Worm (Caenorhabditis elegans): Measurements from ENCODE around the gene ZK1127.5.

ZK1127.5 gene

DNA sequence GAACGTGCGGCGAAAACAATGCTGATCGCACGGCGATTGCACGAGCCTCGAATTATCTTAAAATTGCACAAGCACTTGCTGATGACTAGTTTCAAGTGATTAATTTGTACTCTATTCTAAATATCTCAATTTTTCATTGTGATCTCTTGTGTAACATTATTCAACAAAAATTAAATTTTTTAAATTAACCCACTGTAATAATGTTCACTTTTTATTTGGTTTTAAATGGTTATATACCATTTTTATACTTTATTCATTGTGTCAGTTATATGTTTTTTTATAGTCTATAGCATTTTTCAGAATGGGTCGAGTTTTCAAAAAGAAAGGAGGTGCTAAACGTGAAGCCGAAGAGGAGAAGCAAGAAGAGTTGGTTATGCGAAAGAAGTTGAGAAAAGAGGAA, 3.2 kb downstream of the ZK1127.5 start, which contains the start of gene ZK1127.4:
Gene ZK1127.4, plus strand, starts transcription at position 301 of the 400 bp plus-strand sequence.
- TF ChIP-seq nhr-25 (tag; optimal IDR thresholded peaks at IDR 0.05) (no peak), egl-27 (tag; optimal IDR thresholded peaks at IDR 0.05) (no peak), jun-1 (tag; optimal IDR thresholded peaks at IDR 0.05) (no peak), lin-15B (tag; optimal IDR thresholded peaks at IDR 0.05) (no peak), nfya-1 (tag; optimal IDR thresholded peaks at IDR 0.05; ENCODE audit: insufficient read depth) (no peak), ceh-82 (tag; optimal IDR thresholded peaks at IDR 0.05) (no peak)

DNA sequence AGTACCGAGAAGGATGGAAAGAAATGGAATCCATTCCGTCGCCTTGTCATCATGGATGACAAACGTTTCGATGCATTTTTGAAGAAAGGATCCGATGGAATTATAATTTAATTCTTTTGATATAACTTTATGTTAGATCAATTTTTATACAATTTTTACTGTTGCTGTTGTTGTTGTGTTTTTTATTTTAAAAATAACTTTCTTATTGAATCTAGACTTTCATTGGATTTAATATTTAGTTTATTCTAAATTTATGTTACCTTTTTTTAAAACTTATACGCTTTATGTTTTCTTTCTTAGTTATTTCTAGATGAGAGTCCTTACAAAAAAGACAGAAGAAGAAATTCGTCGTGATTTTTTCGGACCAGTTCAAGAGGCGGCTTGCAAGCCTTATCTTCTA, 4.5 kb downstream of the ZK1127.5 start, which contains the start of gene ZK1127.3:
Gene ZK1127.3, plus strand, starts transcription at position 301 of the 400 bp plus-strand sequence.
- TF ChIP-seq fkh-2 (tag; optimal IDR thresholded peaks at IDR 0.05) (no peak), ceh-16 (tag; optimal IDR thresholded peaks at IDR 0.05) (no peak), egl-27 (tag; optimal IDR thresholded peaks at IDR 0.05) (no peak), daf-12 (tag; optimal IDR thresholded peaks at IDR 0.05) (no peak), nhr-23 (tag; optimal IDR thresholded peaks at IDR 0.05) (no peak), unc-39 (tag; optimal IDR thresholded peaks at IDR 0.05) (no peak), ceh-82 (tag; optimal IDR thresholded peaks at IDR 0.05) (no peak), ceh-9 (tag; optimal IDR thresholded peaks at IDR 0.05) (no peak)

DNA sequence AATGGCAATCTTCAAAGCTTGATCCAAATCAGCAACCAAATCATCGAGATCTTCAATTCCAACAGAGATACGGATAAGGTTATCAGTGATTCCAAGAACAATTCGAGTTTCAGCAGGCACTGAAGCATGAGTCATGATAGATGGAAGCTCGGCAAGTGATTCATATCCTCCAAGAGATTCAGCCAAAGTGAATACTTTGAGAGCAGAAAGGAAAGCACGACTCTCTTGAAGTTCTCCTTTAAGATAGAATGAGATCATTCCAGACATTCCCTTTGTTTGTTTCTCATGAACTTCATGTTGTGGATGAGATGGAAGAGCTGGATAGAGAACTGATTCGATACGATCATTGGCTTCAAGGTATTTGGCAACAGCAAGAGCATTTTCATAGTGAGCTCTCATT, 5.9 kb downstream of the ZK1127.5 start:
- TF ChIP-seq nhr-12 (tag; optimal IDR thresholded peaks at IDR 0.05) (no peak), elt-2 (tag; optimal IDR thresholded peaks at IDR 0.05) (no peak), nhr-43 (tag; optimal IDR thresholded peaks at IDR 0.05; ENCODE audit: poor library complexity, severe bottlenecking) (peak; percentile 2), nhr-76 (tag; optimal IDR thresholded peaks at IDR 0.05) (no peak)

DNA sequence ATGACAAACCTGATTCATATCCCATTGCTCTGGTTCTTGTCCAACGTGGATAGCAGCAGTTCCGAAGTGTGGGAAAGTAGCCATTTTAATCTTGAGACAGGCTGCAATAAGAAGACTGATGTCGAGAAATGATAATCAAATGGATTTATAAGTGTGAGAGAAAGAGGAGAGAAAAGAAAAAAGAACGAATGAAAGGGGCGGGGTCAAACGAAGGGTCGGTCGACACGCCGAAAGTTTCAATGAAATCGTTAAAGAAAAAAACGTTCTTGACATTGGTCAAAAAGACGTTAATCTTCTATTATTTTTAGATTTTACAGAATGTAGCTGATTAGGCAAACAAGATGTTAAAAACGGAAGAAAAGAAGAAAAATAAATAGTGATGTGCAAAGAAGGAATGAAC, 7.4 kb downstream of the ZK1127.5 start, which contains the start of gene cth-2:
Gene cth-2, minus strand, starts transcription at position 101 of the 400 bp plus-strand sequence.
- TF ChIP-seq elt-2 (tag; optimal IDR thresholded peaks at IDR 0.05) (peak; percentile 21), mdl-1 (tag; optimal IDR thresholded peaks at IDR 0.05) (no peak), nhr-43 (tag; optimal IDR thresholded peaks at IDR 0.05; ENCODE audit: poor library complexity, severe bottlenecking) (no peak), ceh-82 (tag; optimal IDR thresholded peaks at IDR 0.05) (no peak), skn-1 (tag; optimal IDR thresholded peaks at IDR 0.05) (no peak), ceh-16 (tag; optimal IDR thresholded peaks at IDR 0.05) (no peak), lin-15B (tag; optimal IDR thresholded peaks at IDR 0.05) (no peak), nhr-28 (tag; optimal IDR thresholded peaks at IDR 0.05) (no peak), jun-1 (tag; optimal IDR thresholded peaks at IDR 0.05) (no peak), R02D3.7 (tag; optimal IDR thresholded peaks at IDR 0.05) (no peak), pha-4 (tag; optimal IDR thresholded peaks at IDR 0.05) (peak; percentile 9), ztf-4 (tag; optimal IDR thresholded peaks at IDR 0.05) (no peak), nhr-11 (tag; optimal IDR thresholded peaks at IDR 0.05) (peak; percentile 9), nhr-12 (tag; optimal IDR thresholded peaks at IDR 0.05) (no peak), elt-3 (tag; optimal IDR thresholded peaks at IDR 0.05) (no peak), eor-1 (tag; optimal IDR thresholded peaks at IDR 0.05) (no peak), nfya-1 (tag; optimal IDR thresholded peaks at IDR 0.05; ENCODE audit: insufficient read depth) (no peak)

DNA sequence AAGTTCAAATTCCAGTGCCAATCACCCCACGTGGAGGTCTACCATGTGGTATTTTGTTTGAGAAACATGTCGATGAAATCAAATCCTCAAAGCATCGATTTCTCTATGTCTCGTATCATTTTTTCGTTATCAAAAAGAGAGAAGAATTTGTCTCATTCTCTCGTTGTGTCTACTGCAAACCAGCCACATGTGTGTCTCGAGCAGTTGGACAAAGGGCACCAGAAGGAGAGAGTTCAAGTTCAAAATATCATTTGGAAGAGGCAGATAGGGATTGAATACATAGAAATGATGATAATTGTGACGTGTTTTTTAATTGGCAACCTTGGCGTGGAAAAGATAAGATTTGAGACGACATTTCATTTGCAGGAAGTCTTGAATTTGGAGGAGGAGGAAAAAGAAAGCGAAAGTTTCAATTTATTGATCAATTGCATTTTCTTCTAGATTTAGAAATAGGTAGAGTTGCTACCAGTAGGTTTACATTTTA, 8.8 kb downstream of the ZK1127.5 start:
- TF ChIP-seq skn-1 (tag; optimal IDR thresholded peaks at IDR 0.05) (peak; percentile 53), ztf-11 (tag; optimal IDR thresholded peaks at IDR 0.05) (no peak), nhr-23 (tag; optimal IDR thresholded peaks at IDR 0.05) (peak; percentile 38), sea-2 (GFP tag; optimal IDR thresholded peaks at IDR 0.05) (no peak), lsy-12 (tag; optimal IDR thresholded peaks at IDR 0.05) (no peak), elt-3 (tag; optimal IDR thresholded peaks at IDR 0.05) (peak in 1 of 3 experiments; percentile 76), pqm-1 (tag; optimal IDR thresholded peaks at IDR 0.05) (peak; percentile 58), egl-5 (tag; optimal IDR thresholded peaks at IDR 0.05) (peak; percentile 30), jun-1 (tag; optimal IDR thresholded peaks at IDR 0.05) (peak; percentile 46), elt-2 (tag; optimal IDR thresholded peaks at IDR 0.05) (peak; percentile 96), ceh-28 (tag; optimal IDR thresholded peaks at IDR 0.05) (peak; percentile 27), R02D3.7 (tag; optimal IDR thresholded peaks at IDR 0.05) (no peak), ceh-9 (tag; optimal IDR thresholded peaks at IDR 0.05) (no peak), nfya-1 (tag; optimal IDR thresholded peaks at IDR 0.05; ENCODE audit: insufficient read depth) (peak; percentile 32), mdl-1 (tag; optimal IDR thresholded peaks at IDR 0.05) (peak; percentile 60), nhr-43 (tag; optimal IDR thresholded peaks at IDR 0.05; ENCODE audit: poor library complexity, severe bottlenecking) (peak; percentile 48)

All from whole organism, L3 larva.